Fruit fly (Drosophila melanogaster) whole organism, pupa: Measurements from ENCODE around the gene mora.

Experiments used
- CG10348 ChIP-seq: fragments of 200-800 bp; sonication (Bioruptor generic); IDR thresholded peaks from 2 replicates; pipeline ENCODE4 v1.3.6; 2022; ENCODE audit warnings: missing biosample characterization, missing genetic modification characterization
- CG12605 ChIP-seq: fragments of 200-800 bp; sonication (Bioruptor generic); IDR thresholded peaks from 2 replicates; pipeline ENCODE4 v1.3.6; 2022; ENCODE audit warnings: missing biosample characterization, missing genetic modification characterization
- CG13204 ChIP-seq: fragments of 200-800 bp; sonication (Bioruptor generic); optimal IDR thresholded peaks from 2 replicates; lab custom pipeline; 2018; ENCODE audit warnings: missing biosample characterization, mild to moderate bottlenecking, missing genetic modification characterization, moderate library complexity
- CG14655 ChIP-seq: fragments of 200-800 bp; sonication (Bioruptor generic); optimal IDR thresholded peaks from 3 replicates; lab custom pipeline; 2017; ENCODE audit warnings: mild to moderate bottlenecking, missing biosample characterization, missing genetic modification reagents, missing genetic modification characterization
- CG15710 ChIP-seq: fragments of 200-800 bp; sonication (Bioruptor generic); optimal IDR thresholded peaks from 2 replicates; lab custom pipeline; 2018; ENCODE audit warnings: missing biosample characterization, mild to moderate bottlenecking, missing genetic modification characterization, moderate library complexity
- CG17806 ChIP-seq: fragments of 200-800 bp; sonication (Bioruptor generic); optimal IDR thresholded peaks from 2 replicates; lab custom pipeline; 2018; ENCODE audit warnings: missing biosample characterization, mild to moderate bottlenecking, missing genetic modification characterization, moderate library complexity
- CG32121 ChIP-seq: fragments of 200-800 bp; sonication (Bioruptor generic); IDR thresholded peaks from 2 replicates; pipeline ENCODE4 v1.3.6; 2022; ENCODE audit warnings: missing biosample characterization, missing genetic modification characterization
- CG34367 ChIP-seq: fragments of 200-800 bp; sonication (Bioruptor generic); optimal IDR thresholded peaks from 2 replicates; lab custom pipeline; 2018; ENCODE audit warnings: missing biosample characterization, mild to moderate bottlenecking, missing genetic modification characterization
- CG4496 ChIP-seq: fragments of 200-800 bp; sonication (Bioruptor generic); IDR thresholded peaks from 3 replicates; pipeline ENCODE4 v1.3.6; 2022; ENCODE audit warnings: missing biosample characterization, missing genetic modification characterization
- CG8159 ChIP-seq: fragments of 200-800 bp; sonication (Bioruptor generic); optimal IDR thresholded peaks from 3 replicates; lab custom pipeline; 2018; ENCODE audit warnings: missing biosample characterization, mild to moderate bottlenecking, missing genetic modification characterization, moderate library complexity
- CG8301 ChIP-seq: fragments of 200-800 bp; sonication (Bioruptor generic); optimal IDR thresholded peaks from 2 replicates; lab custom pipeline; 2018; ENCODE audit warnings: missing biosample characterization, mild to moderate bottlenecking, missing genetic modification characterization
- CG9948 ChIP-seq: fragments of 200-800 bp; sonication (Bioruptor generic); optimal IDR thresholded peaks from 2 replicates; lab custom pipeline; 2018; ENCODE audit warnings: missing biosample characterization, mild to moderate bottlenecking, missing genetic modification characterization, moderate library complexity
- D1 ChIP-seq: fragments of 200-800 bp; sonication (Bioruptor generic); optimal IDR thresholded peaks from 2 replicates; lab custom pipeline; 2018; ENCODE audit warnings: missing biosample characterization, mild to moderate bottlenecking, missing genetic modification characterization, moderate library complexity
- EcR ChIP-seq: fragments of 200-800 bp; sonication (Bioruptor generic); optimal IDR thresholded peaks from 3 replicates; lab custom pipeline; 2019; ENCODE audit warnings: missing biosample characterization, missing genetic modification characterization, mild to moderate bottlenecking, moderate library complexity, missing genetic modification reagents
- Ets98B ChIP-seq: fragments of 200-800 bp; sonication (Bioruptor generic); IDR thresholded peaks from 2 replicates; pipeline ENCODE4 v1.3.6; 2022; ENCODE audit warnings: missing biosample characterization, missing genetic modification characterization
- Pif1A ChIP-seq: fragments of 200-800 bp; sonication (Bioruptor generic); optimal IDR thresholded peaks from 3 replicates; lab custom pipeline; 2016; ENCODE audit warnings: missing biosample characterization, missing genetic modification characterization
- Pif1B ChIP-seq: fragments of 200-800 bp; sonication (Bioruptor generic); optimal IDR thresholded peaks from 3 replicates; lab custom pipeline; 2016; ENCODE audit warnings: missing biosample characterization, missing genetic modification characterization
- Snoo ChIP-seq: fragments of 200-800 bp; sonication (Bioruptor generic); optimal IDR thresholded peaks from 3 replicates; lab custom pipeline; 2017; ENCODE audit warnings: missing biosample characterization, mild to moderate bottlenecking, missing genetic modification characterization, inconsistent platforms
- fd96Ca ChIP-seq: fragments of 200-800 bp; sonication (Bioruptor generic); IDR thresholded peaks from 3 replicates; pipeline ENCODE4 v1.3.6; 2022; ENCODE audit warnings: missing biosample characterization, missing genetic modification characterization
- gl ChIP-seq: fragments of 200-800 bp; sonication (Bioruptor generic); optimal IDR thresholded peaks from 2 replicates; lab custom pipeline; 2018; ENCODE audit warnings: missing biosample characterization, mild to moderate bottlenecking, missing genetic modification characterization
- rn ChIP-seq: fragments of 200-800 bp; sonication (Bioruptor generic); IDR thresholded peaks from 2 replicates; pipeline ENCODE4 v1.3.6; 2022; ENCODE audit warnings: missing biosample characterization, missing genetic modification characterization

mora gene

dm6 chr3R:24229870-24230422 lies 43.8 kb downstream of the mora start, which contains the start of gene Spase22-23:
Gene Spase22-23 (minus strand): TSS chr3R:24230035.
- no peak for TF ChIP-seq CG34367
- no peak for TF ChIP-seq CG8301 (tag; lab: Kevin White, UChicago)
- TF ChIP-seq fd96Ca (GFP tag; lab: Robert Waterston, UW): no peak
- TF ChIP-seq CG17806 (tag; lab: Kevin White, UChicago): no peak
- TF ChIP-seq CG15710: no peak
- no peak for TF ChIP-seq rn (GFP tag; lab: Robert Waterston, UW)
- TF ChIP-seq Ets98B (GFP tag; lab: Robert Waterston, UW): no peak
- TF ChIP-seq EcR (GFP tag; lab: Kevin White, UChicago): no peak
- TF ChIP-seq gl (tag; lab: Kevin White, UChicago): no peak
- TF ChIP-seq Pif1B (GFP tag; lab: Kevin White, UChicago): no peak
- no peak for TF ChIP-seq Snoo (tag; lab: Kevin White, UChicago)
- TF ChIP-seq CG4496: no peak
- TF ChIP-seq CG14655 (GFP tag; lab: Kevin White, UChicago): no peak
- TF ChIP-seq D1 (tag; lab: Kevin White, UChicago): no peak
- TF ChIP-seq CG13204 (GFP tag; lab: Kevin White, UChicago): no peak
- no peak for TF ChIP-seq CG9948
- TF ChIP-seq CG32121 (GFP tag; lab: Robert Waterston, UW): no peak
- TF ChIP-seq CG8159 (tag; lab: Kevin White, UChicago): no peak

dm6 chr3R:24230423-24231205 lies 44.5 kb downstream of the mora start, which contains the start of gene mask:
Gene mask (plus strand): TSS chr3R:24230562.
- TF ChIP-seq CG17806 (tag; lab: Kevin White, UChicago): no peak
- peak; percentile 33 for TF ChIP-seq CG8159 (tag; lab: Kevin White, UChicago)
- 0 out of 2 replicates have a peak, but pooled peaks have one; percentile 6 for TF ChIP-seq CG12605
- TF ChIP-seq EcR (GFP tag; lab: Kevin White, UChicago): no peak
- TF ChIP-seq Snoo (tag; lab: Kevin White, UChicago): peak; percentile 81
- peak; percentile 37 for TF ChIP-seq gl (tag; lab: Kevin White, UChicago)
- no peak for TF ChIP-seq Pif1B (GFP tag; lab: Kevin White, UChicago)
- peak; percentile 75 for TF ChIP-seq CG4496
- TF ChIP-seq rn (GFP tag; lab: Robert Waterston, UW): no peak
- peak; percentile 20 for TF ChIP-seq Ets98B (GFP tag; lab: Robert Waterston, UW)
- TF ChIP-seq CG15710: peak; percentile 43
- no peak for TF ChIP-seq CG13204 (GFP tag; lab: Kevin White, UChicago)
- peak; percentile 67 for TF ChIP-seq CG34367
- TF ChIP-seq Pif1A (GFP tag; lab: Kevin White, UChicago): peak; percentile 30

- peak; percentile 31; the same call in 1 of the 3 replicates for TF ChIP-seq fd96Ca (GFP tag; lab: Robert Waterston, UW)
- TF ChIP-seq EcR (GFP tag; lab: Kevin White, UChicago): peak; percentile 41
- no peak for TF ChIP-seq CG15710
These were observed 45.0 kb downstream of the mora start for dm6 chr3R:24231206-24231502.

- no peak for TF ChIP-seq CG10348 (GFP tag; lab: Robert Waterston, UW)
- TF ChIP-seq fd96Ca (GFP tag; lab: Robert Waterston, UW): 0 out of 3 replicates have a peak, but pooled peaks have one; percentile 10
These were observed 45.8 kb downstream of the mora start for dm6 chr3R:24231914-24232313.

dm6 chr3R:24233366-24234161 lies 47.4 kb downstream of the mora start:
- TF ChIP-seq CG34367 (no peak), CG12605 (no peak), Pif1A (GFP tag; lab: Kevin White, UChicago) (no peak), Ets98B (GFP tag; lab: Robert Waterston, UW) (no peak), CG15710 (peak; percentile 16), CG13204 (GFP tag; lab: Kevin White, UChicago) (no peak), CG8159 (tag; lab: Kevin White, UChicago) (no peak), CG9948 (peak; percentile 8), CG10348 (GFP tag; lab: Robert Waterston, UW) (no peak), Snoo (tag; lab: Kevin White, UChicago) (no peak), CG17806 (tag; lab: Kevin White, UChicago) (no peak), gl (tag; lab: Kevin White, UChicago) (no peak), CG14655 (GFP tag; lab: Kevin White, UChicago) (no peak), EcR (GFP tag; lab: Kevin White, UChicago) (no peak), fd96Ca (GFP tag; lab: Robert Waterston, UW) (no peak; the same call in 2 of the 3 replicates), CG32121 (GFP tag; lab: Robert Waterston, UW) (no peak), CG4496 (peak; percentile 76; the same call in 2 of the 3 replicates), Pif1B (GFP tag; lab: Kevin White, UChicago) (no peak), rn (GFP tag; lab: Robert Waterston, UW) (no peak), D1 (tag; lab: Kevin White, UChicago) (no peak), CG8301 (tag; lab: Kevin White, UChicago) (no peak)
